Worm (Caenorhabditis elegans) whole organism, L2 larva: ENCODE results near the gene slmp-1.

ENCODE experiments used
- C34F6.9 ChIP-seq: fragments of 150-350 bp; optimal IDR thresholded peaks from 2 replicates; lab custom pipeline; 2014; ENCODE audit warnings: missing biosample characterization, missing genetic modification characterization
- F13H6.1 ChIP-seq: sonication (generic microtip); optimal IDR thresholded peaks from 2 replicates; lab custom pipeline; 2016; ENCODE audit warnings: missing genetic modification characterization, missing compliant biosample characterization
- R02D3.7 ChIP-seq: fragments of 150-350 bp; optimal IDR thresholded peaks from 2 replicates; lab custom pipeline; 2014; ENCODE audit warnings: missing biosample characterization, missing genetic modification characterization
- ZK546.5 ChIP-seq: sonication (generic microtip); optimal IDR thresholded peaks from 2 replicates; lab custom pipeline; 2017; ENCODE audit warnings: missing biosample characterization, missing genetic modification characterization
- alr-1 ChIP-seq: fragments of 150-350 bp; optimal IDR thresholded peaks from 2 replicates; lab custom pipeline; 2014; ENCODE audit warnings: missing biosample characterization, missing genetic modification characterization
- aly-2 ChIP-seq: fragments of 150-350 bp; optimal IDR thresholded peaks from 2 replicates; lab custom pipeline; 2014; ENCODE audit warnings: missing biosample characterization, missing genetic modification characterization
- ama-1 ChIP-seq: fragments of 150-350 bp; optimal IDR thresholded peaks from 2 replicates; lab custom pipeline; 2018; ENCODE audit warnings: inconsistent platforms
- blmp-1 ChIP-seq: sonication (generic microtip); optimal IDR thresholded peaks from 2 replicates; lab custom pipeline; 2017; ENCODE audit warnings: missing genetic modification characterization, mild to moderate bottlenecking, missing compliant biosample characterization, antibody characterized with exemption, moderate library complexity; ENCODE audit not compliant: insufficient read depth
- ceh-16 ChIP-seq: fragments of 150-350 bp; optimal IDR thresholded peaks from 2 replicates; lab custom pipeline; 2014; ENCODE audit warnings: missing biosample characterization, missing genetic modification characterization
- ceh-82 ChIP-seq: fragments of 150-350 bp; optimal IDR thresholded peaks from 2 replicates; lab custom pipeline; 2014; ENCODE audit warnings: missing biosample characterization, missing genetic modification characterization
- crh-2 ChIP-seq: sonication (generic microtip); optimal IDR thresholded peaks from 2 replicates; lab custom pipeline; 2017; ENCODE audit warnings: missing biosample characterization, missing genetic modification characterization
- dmd-4 ChIP-seq: sonication (generic microtip); optimal IDR thresholded peaks from 2 replicates; lab custom pipeline; 2017; ENCODE audit warnings: missing biosample characterization, missing genetic modification characterization
- egl-27 ChIP-seq: sonication (generic microtip); optimal IDR thresholded peaks from 3 replicates; lab custom pipeline; 2017; ENCODE audit warnings: missing biosample characterization, missing genetic modification reagents, missing genetic modification characterization
- elt-1 ChIP-seq: fragments of 150-350 bp; optimal IDR thresholded peaks from 2 replicates; lab custom pipeline; 2014; ENCODE audit warnings: missing biosample characterization, missing genetic modification characterization
- elt-3 ChIP-seq: sonication (generic microtip); optimal IDR thresholded peaks from 2 replicates; lab custom pipeline; 2017; ENCODE audit warnings: missing biosample characterization, missing genetic modification characterization
- fos-1 ChIP-seq: fragments of 150-350 bp; optimal IDR thresholded peaks from 2 replicates; lab custom pipeline; 2014; ENCODE audit warnings: missing biosample characterization, missing genetic modification characterization
- gmeb-1 ChIP-seq: fragments of 150-350 bp; optimal IDR thresholded peaks from 2 replicates; lab custom pipeline; 2014; ENCODE audit warnings: missing biosample characterization, missing genetic modification characterization
- lin-11 ChIP-seq: fragments of 150-350 bp; sonication (generic microtip); optimal IDR thresholded peaks from 2 replicates; lab custom pipeline; 2014; ENCODE audit warnings: missing biosample characterization, missing genetic modification characterization, inconsistent platforms, mixed read lengths
- lin-39 ChIP-seq: fragments of 150-350 bp; optimal IDR thresholded peaks from 2 replicates; lab custom pipeline; 2014; ENCODE audit warnings: missing biosample characterization, missing genetic modification reagents, missing genetic modification characterization
- lsy-2 ChIP-seq, 2 experiments: fragments of 150-350 bp in 1 of 2; sonication (generic microtip) in 1 of 2; optimal IDR thresholded peaks; 2 replicates each; lab custom pipeline; 2014 to 2017; ENCODE audit warnings: missing biosample characterization in 2 of 2, missing genetic modification characterization in 2 of 2
- mab-5 ChIP-seq: fragments of 150-350 bp; optimal IDR thresholded peaks from 2 replicates; lab custom pipeline; 2014; ENCODE audit warnings: missing biosample characterization, missing genetic modification characterization
- mbf-1 ChIP-seq: sonication (generic microtip); optimal IDR thresholded peaks from 2 replicates; lab custom pipeline; 2017; ENCODE audit warnings: missing biosample characterization, missing genetic modification characterization
- mdl-1 ChIP-seq, 2 experiments: fragments of 150-350 bp in 1 of 2; sonication (generic microtip) in 1 of 2; optimal IDR thresholded peaks; 2 replicates each; lab custom pipeline; 2017; ENCODE audit warnings: missing biosample characterization in 2 of 2, missing genetic modification characterization in 2 of 2
- nhr-10 ChIP-seq: sonication (generic microtip); optimal IDR thresholded peaks from 2 replicates; lab custom pipeline; 2017; ENCODE audit warnings: missing biosample characterization, missing genetic modification characterization
- nhr-11 ChIP-seq: fragments of 150-350 bp; optimal IDR thresholded peaks from 2 replicates; lab custom pipeline; 2014; ENCODE audit warnings: missing biosample characterization, missing genetic modification characterization
- nhr-12 ChIP-seq: fragments of 150-350 bp; optimal IDR thresholded peaks from 2 replicates; lab custom pipeline; 2014; ENCODE audit warnings: missing biosample characterization, missing genetic modification characterization
- nhr-129 ChIP-seq: fragments of 150-350 bp; optimal IDR thresholded peaks from 2 replicates; lab custom pipeline; 2014; ENCODE audit warnings: missing biosample characterization, missing genetic modification characterization
- nhr-21 ChIP-seq: fragments of 150-350 bp; optimal IDR thresholded peaks from 2 replicates; lab custom pipeline; 2014; ENCODE audit warnings: missing biosample characterization, missing genetic modification characterization
- nhr-237 ChIP-seq: fragments of 150-350 bp; optimal IDR thresholded peaks from 2 replicates; lab custom pipeline; 2014; ENCODE audit warnings: missing biosample characterization, missing genetic modification characterization
- nhr-25 ChIP-seq: fragments of 150-350 bp; sonication (generic microtip); optimal IDR thresholded peaks from 3 replicates; lab custom pipeline; 2014; ENCODE audit warnings: missing biosample characterization, missing genetic modification characterization
- nhr-6 ChIP-seq: fragments of 150-350 bp; optimal IDR thresholded peaks from 2 replicates; lab custom pipeline; 2014; ENCODE audit warnings: missing biosample characterization, missing genetic modification characterization
- peb-1 ChIP-seq: fragments of 150-350 bp; optimal IDR thresholded peaks from 2 replicates; lab custom pipeline; 2014; ENCODE audit warnings: missing biosample characterization, missing genetic modification characterization
- sem-4 ChIP-seq: fragments of 150-350 bp; optimal IDR thresholded peaks from 2 replicates; lab custom pipeline; 2014; ENCODE audit warnings: missing biosample characterization, missing genetic modification reagents, missing genetic modification characterization
- skn-1 ChIP-seq: sonication (generic microtip); optimal IDR thresholded peaks from 2 replicates; lab custom pipeline; 2017; ENCODE audit warnings: missing biosample characterization, missing genetic modification characterization
- sma-3 ChIP-seq: sonication (generic microtip); optimal IDR thresholded peaks from 2 replicates; lab custom pipeline; 2016; ENCODE audit warnings: missing genetic modification reagents, missing genetic modification characterization, missing compliant biosample characterization
- sma-9 ChIP-seq, 2 experiments: fragments of 150-350 bp in 1 of 2; sonication (generic microtip) in 1 of 2; optimal IDR thresholded peaks; 2 replicates each; lab custom pipeline; 2014 to 2016; ENCODE audit warnings: missing genetic modification characterization in 2 of 2, mild to moderate bottlenecking in 1 of 2, missing biosample characterization in 1 of 2, missing compliant biosample characterization in 1 of 2, missing genetic modification reagents in 1 of 2, moderate library complexity in 1 of 2
- snpc-4 ChIP-seq: fragments of 150-350 bp; optimal IDR thresholded peaks from 2 replicates; lab custom pipeline; 2014; ENCODE audit warnings: missing biosample characterization, missing genetic modification characterization
- unc-39 ChIP-seq: fragments of 150-350 bp; optimal IDR thresholded peaks from 2 replicates; lab custom pipeline; 2014; ENCODE audit warnings: missing biosample characterization, missing genetic modification characterization
- unc-55 ChIP-seq: fragments of 150-350 bp; sonication (generic microtip); optimal IDR thresholded peaks from 3 replicates; lab custom pipeline; 2014; ENCODE audit warnings: missing biosample characterization, missing genetic modification reagents, missing genetic modification characterization
- unc-62 ChIP-seq: fragments of 150-350 bp; optimal IDR thresholded peaks from 2 replicates; lab custom pipeline; 2014; ENCODE audit warnings: missing biosample characterization, missing genetic modification reagents, missing genetic modification characterization
- zag-1 ChIP-seq: fragments of 150-350 bp; optimal IDR thresholded peaks from 2 replicates; lab custom pipeline; 2014; ENCODE audit warnings: missing biosample characterization, missing genetic modification characterization
- ztf-1 ChIP-seq: fragments of 200-800 bp; sonication (Bioruptor generic); conservative IDR thresholded peaks from 2 replicates; pipeline ENCODE4 v1.3.6; 2022; ENCODE audit warnings: missing genetic modification characterization, missing compliant biosample characterization
- ztf-11 ChIP-seq: sonication (generic microtip); optimal IDR thresholded peaks from 2 replicates; lab custom pipeline; 2017; ENCODE audit warnings: missing biosample characterization, missing genetic modification characterization
- ztf-4 ChIP-seq: fragments of 150-350 bp; optimal IDR thresholded peaks from 2 replicates; lab custom pipeline; 2014; ENCODE audit warnings: missing biosample characterization, missing genetic modification characterization

Gene slmp-1

DNA sequence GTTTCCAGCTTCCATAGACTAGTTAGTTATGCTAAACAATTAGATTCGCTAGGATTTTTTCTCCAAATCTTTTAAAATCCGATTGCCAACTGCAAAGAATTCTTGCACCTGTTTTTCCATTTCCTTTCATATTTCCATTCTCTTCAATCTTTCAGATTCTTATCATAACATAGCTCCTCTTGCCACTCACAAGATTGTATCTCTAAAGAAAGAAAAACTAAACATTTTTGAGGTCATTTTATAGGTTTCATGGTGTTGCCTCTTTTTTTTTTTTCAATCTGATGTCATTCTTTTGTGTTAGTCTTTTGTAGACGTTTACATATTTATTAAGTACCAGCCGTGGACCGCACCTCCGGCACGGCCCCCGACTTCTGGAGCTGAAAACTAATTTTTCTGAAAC lies 48.2 kb upstream of the slmp-1 start:
- TF ChIP-seq nhr-25 (tag; lab: Kevin White, UChicago) (peak; percentile 46), C34F6.9 (tag; lab: Kevin White, UChicago) (no peak), ceh-16 (tag; lab: Kevin White, UChicago) (no peak), ztf-11 (tag; lab: Kevin White, UChicago) (no peak), lin-39 (tag; lab: Kevin White, UChicago) (no peak), elt-1 (tag; lab: Kevin White, UChicago) (peak; percentile 51), skn-1 (tag; lab: Kevin White, UChicago) (no peak)

DNA sequence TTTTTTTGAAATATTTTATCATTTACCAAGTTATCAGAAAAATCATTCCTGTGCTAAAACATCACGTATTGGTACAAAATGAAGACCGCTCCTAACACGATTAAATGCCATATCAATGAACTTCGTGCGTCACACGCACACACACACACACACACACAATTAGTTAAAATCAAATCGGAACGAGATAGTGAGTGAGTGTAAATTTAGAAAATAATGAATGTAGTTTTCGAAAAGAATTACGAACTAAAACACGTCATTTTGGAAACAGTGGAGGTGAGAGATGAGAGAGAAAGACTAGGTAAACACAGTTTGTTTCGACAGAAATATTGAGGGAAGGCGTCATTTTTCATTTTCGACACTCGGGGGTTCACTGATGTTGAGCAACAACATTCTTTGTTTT lies 46.7 kb upstream of the slmp-1 start:
- TF ChIP-seq unc-39 (tag; lab: Kevin White, UChicago) (no peak), dmd-4 (tag; lab: Kevin White, UChicago) (no peak), lsy-2 (tag; optimal IDR thresholded peaks at IDR 0.05; lab: Kevin White, UChicago) (peak in 1 of 2 experiments; percentile 5), F13H6.1 (tag; lab: Kevin White, UChicago) (no peak), mbf-1 (tag; lab: Kevin White, UChicago) (no peak), ama-1 (lab: Kevin White, UChicago) (no peak), crh-2 (tag; lab: Kevin White, UChicago) (peak; percentile 79), C34F6.9 (tag; lab: Kevin White, UChicago) (no peak), sma-3 (GFP tag; lab: Kevin White, UChicago) (peak; percentile 29), ztf-4 (tag; lab: Kevin White, UChicago) (no peak), gmeb-1 (tag; lab: Kevin White, UChicago) (peak; percentile 32), unc-55 (GFP tag; lab: Kevin White, UChicago) (peak; percentile 19), sma-9 (GFP tag; optimal IDR thresholded peaks at IDR 0.05; lab: Kevin White, UChicago) (peak; percentile 55), sma-9 (tag; optimal IDR thresholded peaks at IDR 0.05; lab: Kevin White, UChicago) (no peak), ceh-82 (tag; lab: Kevin White, UChicago) (no peak), nhr-11 (tag; lab: Kevin White, UChicago) (no peak), nhr-237 (tag; lab: Kevin White, UChicago) (no peak), skn-1 (tag; lab: Kevin White, UChicago) (no peak), fos-1 (tag; lab: Kevin White, UChicago) (peak; percentile 90), R02D3.7 (tag; lab: Kevin White, UChicago) (no peak), aly-2 (tag; lab: Kevin White, UChicago) (no peak), alr-1 (tag; lab: Kevin White, UChicago) (no peak)
- TF ChIP-seq, all 48 proteins: peak for 7

ce11 chrIV:3168656-3169216 lies 44.8 kb upstream of the slmp-1 start:
- TF ChIP-seq sma-3 (GFP tag; lab: Kevin White, UChicago): no peak
- TF ChIP-seq mbf-1 (tag; lab: Kevin White, UChicago): no peak
- no peak for TF ChIP-seq ztf-1 (GFP tag; lab: Robert Waterston, UW)
- no peak for TF ChIP-seq nhr-21 (tag; lab: Kevin White, UChicago)
- TF ChIP-seq unc-39 (tag; lab: Kevin White, UChicago): no peak
- TF ChIP-seq nhr-25 (tag; lab: Kevin White, UChicago): no peak
- TF ChIP-seq peb-1: no peak
- TF ChIP-seq fos-1 (tag; lab: Kevin White, UChicago): no peak
- no peak for TF ChIP-seq ceh-82 (tag; lab: Kevin White, UChicago)
- no peak for TF ChIP-seq gmeb-1 (tag; lab: Kevin White, UChicago)
- no peak for TF ChIP-seq nhr-237 (tag; lab: Kevin White, UChicago)
- TF ChIP-seq ama-1 (lab: Kevin White, UChicago): no peak
- no peak for TF ChIP-seq ztf-11 (tag; lab: Kevin White, UChicago)
- TF ChIP-seq nhr-12: no peak
- no peak for TF ChIP-seq R02D3.7 (tag; lab: Kevin White, UChicago)
- no peak for TF ChIP-seq snpc-4
- TF ChIP-seq crh-2 (tag; lab: Kevin White, UChicago): no peak
- TF ChIP-seq nhr-10 (tag; lab: Kevin White, UChicago): no peak
- no peak for TF ChIP-seq skn-1 (tag; lab: Kevin White, UChicago)
- no peak for TF ChIP-seq mdl-1 (tag; optimal IDR thresholded peaks at IDR 0.05; lab: Kevin White, UChicago)
- no peak for TF ChIP-seq unc-62 (GFP tag; lab: Kevin White, UChicago)
- no peak for TF ChIP-seq mab-5 (tag; lab: Kevin White, UChicago)
- TF ChIP-seq lin-11 (tag; lab: Kevin White, UChicago): no peak
- TF ChIP-seq lsy-2 (tag; optimal IDR thresholded peaks at IDR 0.05; lab: Kevin White, UChicago): peak in 1 of 2 experiments; percentile 38
- no peak for TF ChIP-seq ZK546.5 (tag; lab: Kevin White, UChicago)
- no peak for TF ChIP-seq alr-1 (tag; lab: Kevin White, UChicago)
- no peak for TF ChIP-seq elt-3 (tag; lab: Kevin White, UChicago)
- peak; percentile 1 for TF ChIP-seq sma-9 (GFP tag; optimal IDR thresholded peaks at IDR 0.05; lab: Kevin White, UChicago)
- no peak for TF ChIP-seq sma-9 (tag; optimal IDR thresholded peaks at IDR 0.05; lab: Kevin White, UChicago)
- TF ChIP-seq aly-2 (tag; lab: Kevin White, UChicago): no peak
- peak; percentile 33 for TF ChIP-seq unc-55 (GFP tag; lab: Kevin White, UChicago)
- TF ChIP-seq ztf-4 (tag; lab: Kevin White, UChicago): no peak
- TF ChIP-seq sem-4 (tag; lab: Kevin White, UChicago): no peak
- TF ChIP-seq ceh-16 (tag; lab: Kevin White, UChicago): no peak
- TF ChIP-seq zag-1 (tag; lab: Kevin White, UChicago): no peak
- TF ChIP-seq C34F6.9 (tag; lab: Kevin White, UChicago): peak; percentile 45
- no peak for TF ChIP-seq nhr-11 (tag; lab: Kevin White, UChicago)
- no peak for TF ChIP-seq elt-1 (tag; lab: Kevin White, UChicago)
- no peak for TF ChIP-seq lin-39 (tag; lab: Kevin White, UChicago)
- TF ChIP-seq egl-27 (tag; lab: Kevin White, UChicago): no peak
- peak; percentile 50 for TF ChIP-seq nhr-129
- TF ChIP-seq F13H6.1 (tag; lab: Kevin White, UChicago): peak; percentile 82
- no peak for TF ChIP-seq nhr-6 (tag; lab: Kevin White, UChicago)
- no peak for TF ChIP-seq blmp-1 (tag; lab: Kevin White, UChicago)
